Worm (Caenorhabditis elegans): Measurements from ENCODE around the gene T05B9.1.

ce11 chrII:11276879-11277278 is 15.9 kb upstream of the T05B9.1 start:
- no peak for TF ChIP-seq elt-3 (tag; optimal IDR thresholded peaks at IDR 0.05)
- TF ChIP-seq snpc-4 (tag; optimal IDR thresholded peaks at IDR 0.05), result no peak
- no peak for TF ChIP-seq blmp-1 (tag; optimal IDR thresholded peaks at IDR 0.05)
- no peak for TF ChIP-seq ztf-11 (tag; optimal IDR thresholded peaks at IDR 0.05)
- TF ChIP-seq pha-4 (tag; optimal IDR thresholded peaks at IDR 0.05), result no peak
